Fruit fly (Drosophila melanogaster) whole organism, embryonic: Measurements from ENCODE around the gene Cpr78Cb.

Experiments
- Atf6 ChIP-seq: fragments of 200-800 bp; sonication (Bioruptor generic); IDR thresholded peaks from 2 replicates; pipeline ENCODE4 v1.3.6; 2022; ENCODE audit warnings: missing biosample characterization, missing genetic modification characterization
- CG11504 ChIP-seq: fragments of 200-800 bp; sonication (Bioruptor generic); optimal IDR thresholded peaks from 3 replicates; lab custom pipeline; 2019; ENCODE audit warnings: missing biosample characterization, mild to moderate bottlenecking, missing genetic modification characterization, moderate library complexity
- CG12155 ChIP-seq: fragments of 200-800 bp; sonication (Bioruptor generic); optimal IDR thresholded peaks from 3 replicates; lab custom pipeline; 2016; ENCODE audit warnings: missing biosample characterization, missing genetic modification characterization
- CG12219 ChIP-seq: fragments of 200-800 bp; sonication (Bioruptor generic); optimal IDR thresholded peaks from 3 replicates; lab custom pipeline; 2018; ENCODE audit warnings: missing biosample characterization, mild to moderate bottlenecking, missing genetic modification characterization
- CG12744 ChIP-seq: fragments of 200-800 bp; sonication (Bioruptor generic); optimal IDR thresholded peaks from 2 replicates; lab custom pipeline; 2016; ENCODE audit warnings: missing biosample characterization, missing genetic modification characterization
- CG12942 ChIP-seq: fragments of 200-800 bp; sonication (Bioruptor generic); optimal IDR thresholded peaks from 3 replicates; lab custom pipeline; 2016; ENCODE audit warnings: missing biosample characterization, missing genetic modification characterization
- CG1529 ChIP-seq: fragments of 200-800 bp; sonication (Bioruptor generic); optimal IDR thresholded peaks from 3 replicates; lab custom pipeline; 2018; ENCODE audit warnings: missing biosample characterization, missing genetic modification characterization
- CG16863 ChIP-seq: fragments of 200-800 bp; sonication (Bioruptor generic); optimal IDR thresholded peaks from 3 replicates; lab custom pipeline; 2016; ENCODE audit warnings: missing biosample characterization, missing genetic modification characterization
- CG17802 ChIP-seq: fragments of 200-800 bp; sonication (Bioruptor generic); optimal IDR thresholded peaks from 2 replicates; lab custom pipeline; 2018; ENCODE audit warnings: missing biosample characterization, mild to moderate bottlenecking, missing genetic modification characterization, moderate library complexity
- CG18764 ChIP-seq: fragments of 200-800 bp; sonication (Bioruptor generic); optimal IDR thresholded peaks from 3 replicates; lab custom pipeline; 2016; ENCODE audit warnings: missing biosample characterization, missing genetic modification characterization
- CG2712 ChIP-seq: fragments of 200-800 bp; optimal IDR thresholded peaks from 3 replicates; lab custom pipeline; 2019; ENCODE audit warnings: missing biosample characterization, mild to moderate bottlenecking, missing genetic modification characterization, moderate library complexity
- CG30431 ChIP-seq: fragments of 200-800 bp; sonication (Bioruptor generic); optimal IDR thresholded peaks from 2 replicates; lab custom pipeline; 2017; ENCODE audit warnings: missing biosample characterization, missing genetic modification characterization
- CG33557 ChIP-seq: fragments of 200-800 bp; sonication (Bioruptor generic); optimal IDR thresholded peaks from 2 replicates; lab custom pipeline; 2019; ENCODE audit warnings: missing biosample characterization, mild to moderate bottlenecking, missing genetic modification characterization, moderate library complexity
- CG34422 ChIP-seq: fragments of 200-800 bp; sonication (Bioruptor generic); IDR thresholded peaks from 3 replicates; pipeline ENCODE4 v1.3.6; 2022; ENCODE audit warnings: missing biosample characterization, missing genetic modification characterization
- CG4360 ChIP-seq: fragments of 200-800 bp; sonication (Bioruptor generic); IDR thresholded peaks from 2 replicates; pipeline ENCODE4 v1.3.6; 2022; ENCODE audit warnings: missing biosample characterization, missing genetic modification characterization
- CG4404 ChIP-seq: fragments of 200-800 bp; sonication (Bioruptor generic); IDR thresholded peaks from 2 replicates; pipeline ENCODE4 v1.3.6; 2022; ENCODE audit warnings: missing biosample characterization, missing genetic modification characterization
- CG6254 ChIP-seq: fragments of 200-800 bp; sonication (Bioruptor generic); optimal IDR thresholded peaks from 3 replicates; lab custom pipeline; 2017; ENCODE audit warnings: mild to moderate bottlenecking, missing biosample characterization, missing genetic modification reagents, missing genetic modification characterization
- CG6791 ChIP-seq: fragments of 200-800 bp; sonication (Bioruptor generic); IDR thresholded peaks from 3 replicates; pipeline ENCODE4 v1.3.6; 2022; ENCODE audit warnings: missing biosample characterization, missing genetic modification characterization; ENCODE audit not compliant: partially characterized antibody
- CG7839 ChIP-seq: fragments of 200-800 bp; sonication (Bioruptor generic); optimal IDR thresholded peaks from 3 replicates; lab custom pipeline; 2018; ENCODE audit warnings: missing biosample characterization, mild to moderate bottlenecking, missing genetic modification characterization, moderate library complexity
- CG8089 ChIP-seq: fragments of 200-800 bp; sonication (Bioruptor generic); optimal IDR thresholded peaks from 3 replicates; lab custom pipeline; 2016; ENCODE audit warnings: missing biosample characterization, missing genetic modification characterization
- CG9215 ChIP-seq: fragments of 200-800 bp; sonication (Bioruptor generic); IDR thresholded peaks from 2 replicates; pipeline ENCODE4 v1.3.6; 2022; ENCODE audit warnings: missing biosample characterization, missing genetic modification characterization
- CG9437 ChIP-seq: fragments of 200-800 bp; sonication (Bioruptor generic); optimal IDR thresholded peaks from 2 replicates; lab custom pipeline; 2018; ENCODE audit warnings: missing biosample characterization, mild to moderate bottlenecking, missing genetic modification characterization
- CkIIα-i1 ChIP-seq: fragments of 200-800 bp; sonication (Bioruptor generic); IDR thresholded peaks from 2 replicates; pipeline ENCODE4 v1.3.6; 2022; ENCODE audit warnings: missing biosample characterization, missing genetic modification characterization
- Deaf1 ChIP-seq: fragments of 200-800 bp; optimal IDR thresholded peaks from 3 replicates; lab custom pipeline; 2019; ENCODE audit warnings: missing biosample characterization, mild to moderate bottlenecking, missing genetic modification characterization, moderate library complexity
- Hand ChIP-seq: fragments of 200-800 bp; sonication (Bioruptor generic); optimal IDR thresholded peaks from 2 replicates; lab custom pipeline; 2017; ENCODE audit warnings: mild to moderate bottlenecking, missing biosample characterization, missing genetic modification reagents, missing genetic modification characterization
- Optix ChIP-seq: fragments of 200-800 bp; sonication (Bioruptor generic); IDR thresholded peaks from 3 replicates; pipeline ENCODE4 v1.3.6; 2022; ENCODE audit warnings: missing biosample characterization, missing genetic modification characterization
- Sox100B ChIP-seq: fragments of 200-800 bp; sonication (Bioruptor generic); optimal IDR thresholded peaks from 3 replicates; lab custom pipeline; 2018; ENCODE audit warnings: missing biosample characterization, mild to moderate bottlenecking, missing genetic modification characterization
- Spps ChIP-seq: fragments of 200-800 bp; sonication (Bioruptor generic); optimal IDR thresholded peaks from 2 replicates; lab custom pipeline; 2018; ENCODE audit warnings: missing biosample characterization, mild to moderate bottlenecking, missing genetic modification characterization
- Trl ChIP-seq, 3 experiments: fragments of >200 bp in 2 of 3; fragments of 200-800 bp in 1 of 3; sonication (Bioruptor generic) in 1 of 3; optimal IDR thresholded peaks; 2 replicates in 1 of 3; 3 replicates in 2 of 3; lab custom pipeline; 2016 to 2017; ENCODE audit warnings: missing biosample characterization in 1 of 3, missing genetic modification characterization in 1 of 3
- bab2 ChIP-seq: fragments of 200-800 bp; sonication (Bioruptor generic); optimal IDR thresholded peaks from 2 replicates; lab custom pipeline; 2016; ENCODE audit warnings: missing biosample characterization, missing genetic modification characterization
- cato ChIP-seq: fragments of 200-800 bp; sonication (Bioruptor generic); optimal IDR thresholded peaks from 2 replicates; lab custom pipeline; 2016; ENCODE audit warnings: missing biosample characterization, missing genetic modification characterization, borderline replicate concordance
- chm ChIP-seq: fragments of 200-800 bp; sonication (Bioruptor generic); IDR thresholded peaks from 2 replicates; pipeline ENCODE4 v1.3.6; 2022; ENCODE audit warnings: missing biosample characterization, missing genetic modification characterization
- dm ChIP-seq: fragments of 200-800 bp; sonication (Bioruptor generic); optimal IDR thresholded peaks from 3 replicates; lab custom pipeline; 2016; ENCODE audit warnings: missing biosample characterization, missing genetic modification characterization
- ems ChIP-seq: fragments of 200-800 bp; sonication (Bioruptor generic); optimal IDR thresholded peaks from 3 replicates; lab custom pipeline; 2016; ENCODE audit warnings: missing biosample characterization, missing genetic modification characterization
- en ChIP-seq: fragments of 200-800 bp; sonication (Bioruptor generic); optimal IDR thresholded peaks from 2 replicates; lab custom pipeline; 2016; ENCODE audit warnings: missing biosample characterization, missing genetic modification characterization
- fd96Cb ChIP-seq: fragments of 200-800 bp; sonication (Bioruptor generic); optimal IDR thresholded peaks from 2 replicates; lab custom pipeline; 2018; ENCODE audit warnings: missing biosample characterization, mild to moderate bottlenecking, missing genetic modification characterization, moderate library complexity
- gfzf ChIP-seq: fragments of 200-800 bp; sonication (Bioruptor generic); optimal IDR thresholded peaks from 2 replicates; lab custom pipeline; 2016; ENCODE audit warnings: missing biosample characterization, mild to moderate bottlenecking, missing genetic modification characterization, moderate library complexity
- gro ChIP-seq: fragments of 200-800 bp; sonication (Bioruptor generic); optimal IDR thresholded peaks from 2 replicates; lab custom pipeline; 2016; ENCODE audit warnings: missing biosample characterization, missing genetic modification characterization
- hth ChIP-seq: fragments of >200 bp; optimal IDR thresholded peaks from 2 replicates; lab custom pipeline; 2017; ENCODE audit warnings: inconsistent platforms
- oc ChIP-seq: fragments of 200-800 bp; sonication (Bioruptor generic); optimal IDR thresholded peaks from 2 replicates; lab custom pipeline; 2018; ENCODE audit warnings: missing biosample characterization, mild to moderate bottlenecking, missing genetic modification characterization, moderate library complexity
- onecut ChIP-seq: fragments of 200-800 bp; sonication (Bioruptor generic); IDR thresholded peaks from 2 replicates; pipeline ENCODE4 v1.3.6; 2022; ENCODE audit warnings: missing biosample characterization, missing genetic modification characterization
- org-1 ChIP-seq: fragments of 200-800 bp; sonication (Bioruptor generic); optimal IDR thresholded peaks from 2 replicates; lab custom pipeline; 2017; ENCODE audit warnings: missing biosample characterization, missing genetic modification characterization
- pho ChIP-seq: fragments of 200-800 bp; sonication (Bioruptor generic); optimal IDR thresholded peaks from 2 replicates; lab custom pipeline; 2016; ENCODE audit warnings: missing biosample characterization, missing genetic modification characterization
- row ChIP-seq: fragments of 200-800 bp; sonication (Bioruptor generic); IDR thresholded peaks from 3 replicates; pipeline ENCODE4 v1.3.6; 2022; ENCODE audit warnings: missing biosample characterization, missing genetic modification characterization
- sr ChIP-seq: fragments of 200-800 bp; sonication (Bioruptor generic); IDR thresholded peaks from 3 replicates; pipeline ENCODE4 v1.3.6; 2022; ENCODE audit warnings: missing biosample characterization, missing genetic modification characterization
- tio ChIP-seq: fragments of 200-800 bp; sonication (Bioruptor generic); optimal IDR thresholded peaks from 2 replicates; lab custom pipeline; 2017; ENCODE audit warnings: missing biosample characterization, missing genetic modification characterization, inconsistent platforms
- trh ChIP-seq: fragments of 200-800 bp; sonication (Bioruptor generic); optimal IDR thresholded peaks from 2 replicates; lab custom pipeline; 2016; ENCODE audit warnings: missing biosample characterization, missing genetic modification characterization
- twi ChIP-seq: fragments of 200-800 bp; optimal IDR thresholded peaks from 2 replicates; lab custom pipeline; 2019; ENCODE audit warnings: missing biosample characterization, mild to moderate bottlenecking, missing genetic modification characterization, moderate library complexity
- zen2 ChIP-seq: fragments of 200-800 bp; sonication (Bioruptor generic); IDR thresholded peaks from 3 replicates; pipeline ENCODE4 v1.3.6; 2022; ENCODE audit warnings: missing biosample characterization, missing genetic modification characterization; ENCODE audit not compliant: partially characterized antibody
- zf30C ChIP-seq: fragments of 200-800 bp; sonication (Bioruptor generic); optimal IDR thresholded peaks from 3 replicates; lab custom pipeline; 2018; ENCODE audit warnings: missing biosample characterization, mild to moderate bottlenecking, missing genetic modification characterization

Gene Cpr78Cb

dm6 chr3L:21285639-21286338 lies 8.5 kb upstream of the Cpr78Cb start, which contains the start of the genes CG12974 and pzg:
Gene CG12974, minus strand, starts transcription at chr3L:21285962.
Gene pzg, plus strand, starts transcription at chr3L:21286099.
- TF ChIP-seq CG18764 (GFP tag; lab: Kevin White, UChicago) = peak; percentile 97
- TF ChIP-seq Deaf1 (tag; lab: Kevin White, UChicago) = no peak
- peak; percentile 80 for TF ChIP-seq CG8089 (GFP tag; lab: Kevin White, UChicago)
- peak; percentile 83 for TF ChIP-seq onecut (GFP tag; lab: Robert Waterston, UW)
- no peak for TF ChIP-seq zf30C (GFP tag; lab: Kevin White, UChicago)
- TF ChIP-seq zen2 (GFP tag; lab: Robert Waterston, UW) = no peak
- TF ChIP-seq ems = peak; percentile 63
- TF ChIP-seq CG16863 (GFP tag; lab: Kevin White, UChicago) = peak; percentile 62
- TF ChIP-seq CG9215 (GFP tag; lab: Robert Waterston, UW) = peak; percentile 84
- peak; percentile 64 for TF ChIP-seq CG30431 (GFP tag; lab: Kevin White, UChicago)
- TF ChIP-seq tio = no peak
- TF ChIP-seq CkIIα-i1 = no peak
- peak; percentile 82 for TF ChIP-seq Atf6 (GFP tag; lab: Robert Waterston, UW)
- peak; percentile 88 for TF ChIP-seq row (GFP tag; lab: Robert Waterston, UW)
- TF ChIP-seq dm (GFP tag; lab: Kevin White, UChicago) = peak; percentile 84
- TF ChIP-seq twi (tag; lab: Kevin White, UChicago) = peak; percentile 63
- TF ChIP-seq cato (GFP tag; lab: Kevin White, UChicago) = peak; percentile 49
- peak; percentile 41 for TF ChIP-seq trh (GFP tag; lab: Kevin White, UChicago)
- TF ChIP-seq pho (GFP tag; lab: Kevin White, UChicago) = peak; percentile 89
- peak; percentile 59 for TF ChIP-seq Sox100B (GFP tag; lab: Kevin White, UChicago)
- TF ChIP-seq CG2712 (tag; lab: Kevin White, UChicago) = peak; percentile 85
- TF ChIP-seq CG12155 (GFP tag; lab: Kevin White, UChicago) = peak; percentile 68
- peak; percentile 83; the same call in 2 of the 3 replicates for TF ChIP-seq Optix (GFP tag; lab: Robert Waterston, UW)
- TF ChIP-seq fd96Cb (tag; lab: Kevin White, UChicago) = peak; percentile 73
- peak; percentile 52 for TF ChIP-seq en (GFP tag; lab: Kevin White, UChicago)
- TF ChIP-seq gro (GFP tag; lab: Kevin White, UChicago) = peak; percentile 7
- TF ChIP-seq oc = no peak
- TF ChIP-seq CG12219 (GFP tag; lab: Kevin White, UChicago) = peak; percentile 19
- TF ChIP-seq CG4404 = peak; percentile 95
- TF ChIP-seq CG33557 = peak; percentile 42
- no peak for TF ChIP-seq Hand (GFP tag; lab: Kevin White, UChicago)
- TF ChIP-seq hth (lab: Kevin White, UChicago) = no peak
- peak; percentile 70 for TF ChIP-seq gfzf
- no peak for TF ChIP-seq Trl (optimal IDR thresholded peaks at IDR 0.05; lab: Kevin White, UChicago)
- TF ChIP-seq Trl (GFP tag; optimal IDR thresholded peaks at IDR 0.05; lab: Kevin White, UChicago) = peak; percentile 78
- TF ChIP-seq sr (GFP tag; lab: Robert Waterston, UW) = peak; percentile 34; the same call in 1 of the 3 replicates
- peak; percentile 14 for TF ChIP-seq Spps (tag; lab: Kevin White, UChicago)
- TF ChIP-seq CG11504 (tag; lab: Kevin White, UChicago) = peak; percentile 74
- TF ChIP-seq chm (GFP tag; lab: Robert Waterston, UW) = peak; percentile 84
- TF ChIP-seq CG4360 (GFP tag; lab: Robert Waterston, UW) = peak; percentile 18; the same call in 1 of the 2 replicates
- TF ChIP-seq CG9437 (GFP tag; lab: Kevin White, UChicago) = peak; percentile 94
- TF ChIP-seq CG34422 = peak; percentile 91
- peak; percentile 55 for TF ChIP-seq CG12744 (GFP tag; lab: Kevin White, UChicago)
- TF ChIP-seq CG7839 (tag; lab: Kevin White, UChicago) = peak; percentile 70
- TF ChIP-seq bab2 (GFP tag; lab: Kevin White, UChicago) = peak; percentile 65
- peak; percentile 67; the same call in 2 of the 3 replicates for TF ChIP-seq CG6791 (GFP tag; lab: Robert Waterston, UW)
- TF ChIP-seq CG17802 (tag; lab: Kevin White, UChicago) = peak; percentile 79
- peak; percentile 46 for TF ChIP-seq CG1529
- TF ChIP-seq CG12942 (GFP tag; lab: Kevin White, UChicago) = peak; percentile 67
- TF ChIP-seq CG6254 (GFP tag; lab: Kevin White, UChicago) = no peak
- peak; percentile 21 for TF ChIP-seq org-1 (GFP tag; lab: Kevin White, UChicago)
